Worm (Caenorhabditis elegans): Measurements from ENCODE around the gene B0554.2.

ce11 chrV:467507-467906 lies 33.5 kb downstream of the B0554.2 start:
- no peak for TF ChIP-seq him-1 (tag; optimal IDR thresholded peaks at IDR 0.05)
- TF ChIP-seq W03F9.2 (tag; optimal IDR thresholded peaks at IDR 0.05) = no peak

Measured in whole organism, L4/young adult.